Worm (Caenorhabditis elegans): ENCODE data around the gene ceh-57.

- TF ChIP-seq zfp-3 (GFP tag; conservative IDR thresholded peaks at IDR 0.05) (peak; percentile 18; the same call in 1 of the 2 replicates), nhr-237 (tag; optimal IDR thresholded peaks at IDR 0.05) (no peak), snpc-4 (tag; optimal IDR thresholded peaks at IDR 0.05) (no peak), lir-3 (tag; optimal IDR thresholded peaks at IDR 0.05) (no peak), tag-97 (GFP tag; IDR thresholded peaks at IDR 0.05) (no peak), nhr-10 (tag; optimal IDR thresholded peaks at IDR 0.05) (no peak), skn-1 (tag; optimal IDR thresholded peaks at IDR 0.05) (no peak), pqm-1 (tag; optimal IDR thresholded peaks at IDR 0.05) (peak; percentile 34), unc-130 (GFP tag; optimal IDR thresholded peaks at IDR 0.05) (no peak), snpc-1.2 (GFP tag; IDR thresholded peaks at IDR 0.05) (no peak)
Observed at ce11 chrII:10390250-10390821, 23.2 kb upstream of the ceh-57 start.
